Worm (Caenorhabditis elegans): ENCODE measurements around the gene str-160.
"Not testable (repeated sequence)": the region's sequence is repeated elsewhere in the genome, so short reads cannot be mapped to it uniquely, and the experiment has no call there.

str-160 gene

ce11 chrV:1734569-1734968 lies at the start of gene str-160:
str-160 (plus strand) TSS chrV:1734869.
- TF ChIP-seq lin-39 (tag; optimal IDR thresholded peaks at IDR 0.05): no peak
- TF ChIP-seq nhr-21 (tag; optimal IDR thresholded peaks at IDR 0.05): no peak
- TF ChIP-seq elt-1 (tag; optimal IDR thresholded peaks at IDR 0.05): no peak
- TF ChIP-seq nhr-11 (tag; optimal IDR thresholded peaks at IDR 0.05): no peak
- no peak for TF ChIP-seq ZK546.5 (tag; optimal IDR thresholded peaks at IDR 0.05)
- no peak for TF ChIP-seq ama-1 (optimal IDR thresholded peaks at IDR 0.05)
- TF ChIP-seq ztf-11 (tag; optimal IDR thresholded peaks at IDR 0.05): no peak
- no peak for TF ChIP-seq zag-1 (tag; optimal IDR thresholded peaks at IDR 0.05)
- TF ChIP-seq fos-1 (tag; optimal IDR thresholded peaks at IDR 0.05): no peak

ce11 chrV:1685328-1685727 lies 49.3 kb upstream of the str-160 start, which contains the start of gene srh-5:
srh-5 (plus strand) TSS chrV:1685628.
- TF ChIP-seq sma-9 (GFP tag; optimal IDR thresholded peaks at IDR 0.05) (no peak), sma-9 (tag; optimal IDR thresholded peaks at IDR 0.05) (no peak), unc-62 (GFP tag; optimal IDR thresholded peaks at IDR 0.05) (no peak), nhr-10 (tag; optimal IDR thresholded peaks at IDR 0.05) (no peak), nhr-77 (tag; optimal IDR thresholded peaks at IDR 0.05) (no peak), dmd-4 (tag; optimal IDR thresholded peaks at IDR 0.05) (no peak), egl-27 (tag; optimal IDR thresholded peaks at IDR 0.05) (no peak)

ce11 chrV:1692494-1692893 lies 42.2 kb upstream of the str-160 start, which contains the start of gene Y46H3C.5:
Y46H3C.5 (minus strand) TSS chrV:1692495.
- TF ChIP-seq nhr-6 (tag; optimal IDR thresholded peaks at IDR 0.05); sem-4 (tag; optimal IDR thresholded peaks at IDR 0.05); sma-9 (GFP tag; optimal IDR thresholded peaks at IDR 0.05); sma-9 (tag; optimal IDR thresholded peaks at IDR 0.05): not testable (repeated sequence)

- TF ChIP-seq ceh-82 (tag; optimal IDR thresholded peaks at IDR 0.05); aly-2 (tag; optimal IDR thresholded peaks at IDR 0.05); ztf-1 (GFP tag; conservative IDR thresholded peaks at IDR 0.05): not testable (repeated sequence)
Observed at ce11 chrV:1693876-1694275, 40.8 kb upstream of the str-160 start, which contains the start of gene Y46H3C.7. Y46H3C.7 (minus strand) TSS chrV:1694022.

- TF ChIP-seq unc-62 (GFP tag; optimal IDR thresholded peaks at IDR 0.05) (no peak), Y55F3AM.14 (GFP tag; optimal IDR thresholded peaks at IDR 0.05) (no peak), ceh-82 (tag; optimal IDR thresholded peaks at IDR 0.05) (no peak), nhr-21 (tag; optimal IDR thresholded peaks at IDR 0.05) (no peak), unc-55 (GFP tag; optimal IDR thresholded peaks at IDR 0.05) (no peak), ZK546.5 (tag; optimal IDR thresholded peaks at IDR 0.05) (no peak), mab-5 (tag; optimal IDR thresholded peaks at IDR 0.05) (no peak), C34F6.9 (tag; optimal IDR thresholded peaks at IDR 0.05) (no peak), dmd-4 (tag; optimal IDR thresholded peaks at IDR 0.05) (no peak), nhr-10 (tag; optimal IDR thresholded peaks at IDR 0.05) (no peak), sem-4 (tag; optimal IDR thresholded peaks at IDR 0.05) (no peak)
Observed at ce11 chrV:1698400-1698799, 36.3 kb upstream of the str-160 start.

ce11 chrV:1699228-1699795 lies 35.4 kb upstream of the str-160 start:
- no peak for TF ChIP-seq zag-1 (tag; optimal IDR thresholded peaks at IDR 0.05)
- no peak for TF ChIP-seq ztf-4 (tag; optimal IDR thresholded peaks at IDR 0.05)
- no peak for TF ChIP-seq aly-2 (tag; optimal IDR thresholded peaks at IDR 0.05)
- TF ChIP-seq C34F6.9 (tag; optimal IDR thresholded peaks at IDR 0.05): no peak
- no peak for TF ChIP-seq ZK546.5 (tag; optimal IDR thresholded peaks at IDR 0.05)
- no peak for TF ChIP-seq alr-1 (tag; optimal IDR thresholded peaks at IDR 0.05)
- TF ChIP-seq nhr-6 (tag; optimal IDR thresholded peaks at IDR 0.05): no peak
- no peak for TF ChIP-seq mdl-1 (tag; optimal IDR thresholded peaks at IDR 0.05)
- no peak for TF ChIP-seq lin-11 (tag; optimal IDR thresholded peaks at IDR 0.05)
- no peak for TF ChIP-seq Y55F3AM.14 (GFP tag; optimal IDR thresholded peaks at IDR 0.05)
- TF ChIP-seq lin-13 (GFP tag; optimal IDR thresholded peaks at IDR 0.05): no peak
- no peak for TF ChIP-seq sma-3 (GFP tag; optimal IDR thresholded peaks at IDR 0.05)
- no peak for TF ChIP-seq lin-39 (tag; optimal IDR thresholded peaks at IDR 0.05)
- TF ChIP-seq nhr-129 (tag; optimal IDR thresholded peaks at IDR 0.05): no peak
- TF ChIP-seq unc-62 (GFP tag; optimal IDR thresholded peaks at IDR 0.05): no peak
- TF ChIP-seq sem-4 (tag; optimal IDR thresholded peaks at IDR 0.05): no peak

Measured in whole organism, L2 larva.